Worm (Caenorhabditis elegans) whole organism, late embryonic: Measurements from ENCODE around the gene nhr-53.

ENCODE experiments used
- C08G9.2 ChIP-seq: sonication (generic microtip); optimal IDR thresholded peaks from 2 replicates; lab custom pipeline; 2016; ENCODE audit warnings: mild to moderate bottlenecking, missing genetic modification characterization, moderate library complexity, missing compliant biosample characterization
- F13H6.1 ChIP-seq: sonication (generic microtip); optimal IDR thresholded peaks from 2 replicates; lab custom pipeline; 2016; ENCODE audit warnings: missing genetic modification characterization, missing compliant biosample characterization
- K02D7.2 ChIP-seq: sonication (generic microtip); optimal IDR thresholded peaks from 2 replicates; lab custom pipeline; 2017; ENCODE audit warnings: mild to moderate bottlenecking, missing genetic modification characterization, missing compliant biosample characterization
- K09A11.1 ChIP-seq: sonication (generic microtip); optimal IDR thresholded peaks from 2 replicates; lab custom pipeline; 2017; ENCODE audit warnings: antibody characterized with exemption, mild to moderate bottlenecking, missing genetic modification characterization, missing compliant biosample characterization; ENCODE audit not compliant: insufficient read depth
- T23F11.4 ChIP-seq: fragments of 200-800 bp; sonication (Bioruptor generic); optimal IDR thresholded peaks from 2 replicates; lab custom pipeline; 2018; ENCODE audit warnings: mild to moderate bottlenecking, missing genetic modification characterization, missing compliant biosample characterization
- Y22D7AL.16 ChIP-seq: sonication (generic microtip); optimal IDR thresholded peaks from 2 replicates; lab custom pipeline; 2016; ENCODE audit warnings: missing genetic modification characterization, missing compliant biosample characterization
- ama-1 ChIP-seq: fragments of 150-350 bp; optimal IDR thresholded peaks from 2 replicates; lab custom pipeline; 2014
- ceh-18 ChIP-seq: sonication (generic microtip); optimal IDR thresholded peaks from 2 replicates; lab custom pipeline; 2016; ENCODE audit warnings: missing genetic modification characterization, missing compliant biosample characterization
- ceh-19 ChIP-seq: fragments of 200-800 bp; sonication (Bioruptor generic); optimal IDR thresholded peaks from 2 replicates; lab custom pipeline; 2018; ENCODE audit warnings: mild to moderate bottlenecking, missing genetic modification characterization, missing compliant biosample characterization
- ceh-2 ChIP-seq: sonication (generic microtip); optimal IDR thresholded peaks from 2 replicates; lab custom pipeline; 2016; ENCODE audit warnings: missing genotype, missing genetic modification characterization, missing compliant biosample characterization
- ceh-24 ChIP-seq: sonication (generic microtip); optimal IDR thresholded peaks from 2 replicates; lab custom pipeline; 2016; ENCODE audit warnings: mild to moderate bottlenecking, missing genetic modification characterization, missing compliant biosample characterization
- ceh-30 ChIP-seq: fragments of 150-350 bp; optimal IDR thresholded peaks from 2 replicates; lab custom pipeline; 2014; ENCODE audit warnings: missing biosample characterization, missing genetic modification characterization
- ceh-45 ChIP-seq: fragments of 200-800 bp; sonication (Bioruptor generic); IDR thresholded peaks from 2 replicates; pipeline ENCODE4 v1.3.6; 2022; ENCODE audit warnings: missing genetic modification reagents, missing genetic modification characterization, missing compliant biosample characterization
- ceh-48 ChIP-seq: sonication (generic microtip); optimal IDR thresholded peaks from 2 replicates; lab custom pipeline; 2016; ENCODE audit warnings: missing genetic modification characterization, inconsistent platforms, missing compliant biosample characterization
- ceh-6 ChIP-seq: fragments of 200-800 bp; sonication (Bioruptor generic); optimal IDR thresholded peaks from 2 replicates; lab custom pipeline; 2018; ENCODE audit warnings: mild to moderate bottlenecking, missing genetic modification characterization, missing compliant biosample characterization
- elt-4 ChIP-seq: sonication (generic microtip); optimal IDR thresholded peaks from 2 replicates; lab custom pipeline; 2016; ENCODE audit warnings: missing genetic modification characterization, missing compliant biosample characterization
- eyg-1 ChIP-seq: sonication (generic microtip); optimal IDR thresholded peaks from 2 replicates; lab custom pipeline; 2016; ENCODE audit warnings: missing genotype, missing genetic modification characterization, missing compliant biosample characterization
- fax-1 ChIP-seq: sonication (generic microtip); optimal IDR thresholded peaks from 2 replicates; lab custom pipeline; 2016; ENCODE audit warnings: missing genotype, missing genetic modification characterization, missing compliant biosample characterization
- fkh-10 ChIP-seq: fragments of 150-350 bp; optimal IDR thresholded peaks from 2 replicates; lab custom pipeline; 2014; ENCODE audit warnings: missing biosample characterization, missing genetic modification reagents, missing genetic modification characterization
- hlh-13 ChIP-seq: fragments of 200-800 bp; sonication (Bioruptor generic); optimal IDR thresholded peaks from 2 replicates; lab custom pipeline; 2018; ENCODE audit warnings: mild to moderate bottlenecking, missing genetic modification characterization, missing compliant biosample characterization
- hlh-6 ChIP-seq: sonication (generic microtip); optimal IDR thresholded peaks from 2 replicates; lab custom pipeline; 2016; ENCODE audit warnings: missing genotype, missing genetic modification characterization, missing compliant biosample characterization
- hlh-8 ChIP-seq: sonication (generic microtip); optimal IDR thresholded peaks from 2 replicates; lab custom pipeline; 2016; ENCODE audit warnings: missing genotype, missing genetic modification characterization, missing compliant biosample characterization
- lin-11 ChIP-seq: fragments of 200-800 bp; sonication (Bioruptor generic); optimal IDR thresholded peaks from 2 replicates; lab custom pipeline; 2018; ENCODE audit warnings: mild to moderate bottlenecking, missing genetic modification characterization, missing compliant biosample characterization
- madf-2 ChIP-seq: sonication (generic microtip); optimal IDR thresholded peaks from 2 replicates; lab custom pipeline; 2017; ENCODE audit warnings: missing genetic modification characterization, missing compliant biosample characterization
- mec-3 ChIP-seq: sonication (generic microtip); optimal IDR thresholded peaks from 2 replicates; lab custom pipeline; 2016; ENCODE audit warnings: borderline replicate concordance, missing genetic modification characterization, missing compliant biosample characterization
- odd-2 ChIP-seq: sonication (generic microtip); optimal IDR thresholded peaks from 2 replicates; lab custom pipeline; 2017; ENCODE audit warnings: antibody characterized with exemption, mild to moderate bottlenecking, missing genetic modification characterization, missing compliant biosample characterization
- pat-9 ChIP-seq: fragments of 200-800 bp; sonication (Bioruptor generic); optimal IDR thresholded peaks from 2 replicates; lab custom pipeline; 2018; ENCODE audit warnings: mild to moderate bottlenecking, missing genetic modification characterization, moderate library complexity, missing compliant biosample characterization
- pax-1 ChIP-seq: fragments of 150-350 bp; optimal IDR thresholded peaks from 2 replicates; lab custom pipeline; 2014; ENCODE audit warnings: missing biosample characterization, missing genetic modification characterization
- pqm-1 ChIP-seq: sonication (generic microtip); optimal IDR thresholded peaks from 2 replicates; lab custom pipeline; 2016; ENCODE audit warnings: missing genetic modification characterization, missing compliant biosample characterization
- pros-1 ChIP-seq: fragments of 150-350 bp; optimal IDR thresholded peaks from 2 replicates; lab custom pipeline; 2014; ENCODE audit warnings: missing biosample characterization, missing genetic modification reagents, missing genetic modification characterization
- sox-4 ChIP-seq: sonication (generic microtip); optimal IDR thresholded peaks from 2 replicates; lab custom pipeline; 2017; ENCODE audit warnings: mild to moderate bottlenecking, missing genetic modification characterization, inconsistent platforms, missing compliant biosample characterization
- syd-9 ChIP-seq: sonication (generic microtip); optimal IDR thresholded peaks from 2 replicates; lab custom pipeline; 2016; ENCODE audit warnings: mild to moderate bottlenecking, missing genetic modification characterization, moderate library complexity, missing compliant biosample characterization
- tbx-2 ChIP-seq: sonication (generic microtip); optimal IDR thresholded peaks from 2 replicates; lab custom pipeline; 2016; ENCODE audit warnings: missing genetic modification characterization, missing compliant biosample characterization
- unc-3 ChIP-seq, 2 experiments: fragments of 200-800 bp in 1 of 2; sonication (Bioruptor generic) in 1 of 2; sonication (generic microtip) in 1 of 2; conservative IDR thresholded peaks in 1 of 2; optimal IDR thresholded peaks in 1 of 2; 2 replicates each; pipeline versions ENCODE4 v1.3.6 to Lab custom; 2016 to 2022; ENCODE audit warnings: missing compliant biosample characterization in 2 of 2, missing genetic modification characterization in 2 of 2, missing genetic modification reagents in 1 of 2
- unc-42 ChIP-seq: sonication (generic microtip); optimal IDR thresholded peaks from 2 replicates; lab custom pipeline; 2016; ENCODE audit warnings: missing genotype, missing genetic modification characterization, missing compliant biosample characterization
- unc-55 ChIP-seq: sonication (generic microtip); optimal IDR thresholded peaks from 2 replicates; lab custom pipeline; 2017; ENCODE audit warnings: missing biosample characterization, missing genetic modification reagents, missing genetic modification characterization
- unc-86 ChIP-seq: sonication (generic microtip); optimal IDR thresholded peaks from 2 replicates; lab custom pipeline; 2016; ENCODE audit warnings: missing genetic modification characterization, missing compliant biosample characterization

The nhr-53 gene

ce11 chrV:15735720-15736119, 33.6 kb upstream of the nhr-53 start, which contains the start of gene str-27:
Gene str-27 (minus strand): TSS chrV:15735820.
- TF ChIP-seq K02D7.2 (no peak), ceh-6 (no peak), ceh-45 (GFP tag; lab: Robert Waterston, UW) (no peak)

DNA sequence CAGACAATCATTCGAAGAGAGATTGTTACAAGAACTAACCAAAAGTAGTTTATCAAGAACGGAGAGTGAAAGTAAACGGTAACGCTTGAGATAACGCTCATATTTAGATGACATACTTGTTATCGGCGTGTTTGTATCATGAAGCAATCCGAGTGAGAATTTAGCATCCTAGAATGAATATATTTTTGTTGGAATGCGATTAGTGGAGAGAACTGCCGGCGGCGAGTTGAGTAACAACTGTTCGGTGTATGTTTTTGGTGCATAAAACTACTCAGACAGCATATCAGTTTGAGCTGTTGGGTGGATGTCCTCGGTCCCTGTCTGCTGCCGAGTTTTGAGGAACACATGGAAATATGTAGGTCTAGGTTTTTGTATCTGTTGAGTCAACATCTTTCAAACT, 31.4 kb upstream of the nhr-53 start, which contains the start of gene T23D5.3:
Gene T23D5.3, minus strand, starts transcription at position 101 of the 400 bp plus-strand sequence.
- TF ChIP-seq ceh-24 (tag; lab: Kevin White, UChicago) (no peak), hlh-6 (tag; lab: Kevin White, UChicago) (no peak), pros-1 (no peak), F13H6.1 (tag; lab: Kevin White, UChicago) (no peak), T23F11.4 (no peak), odd-2 (tag; lab: Kevin White, UChicago) (no peak), hlh-8 (tag; lab: Kevin White, UChicago) (no peak), ceh-30 (tag; lab: Kevin White, UChicago) (no peak), ama-1 (lab: Kevin White, UChicago) (no peak), pat-9 (no peak), unc-55 (GFP tag; lab: Kevin White, UChicago) (no peak), unc-3 (GFP tag; conservative IDR thresholded peaks at IDR 0.05; lab: Robert Waterston, UW) (no peak), unc-3 (tag; optimal IDR thresholded peaks at IDR 0.05; lab: Kevin White, UChicago) (no peak), C08G9.2 (no peak), mec-3 (no peak)

ce11 chrV:15733020-15733419, 30.9 kb upstream of the nhr-53 start:
- TF ChIP-seq lin-11 (tag; lab: Kevin White, UChicago) (no peak), mec-3 (no peak), ceh-2 (tag; lab: Kevin White, UChicago) (no peak), pqm-1 (tag; lab: Kevin White, UChicago) (no peak), ceh-19 (GFP tag; lab: Kevin White, UChicago) (no peak)

DNA sequence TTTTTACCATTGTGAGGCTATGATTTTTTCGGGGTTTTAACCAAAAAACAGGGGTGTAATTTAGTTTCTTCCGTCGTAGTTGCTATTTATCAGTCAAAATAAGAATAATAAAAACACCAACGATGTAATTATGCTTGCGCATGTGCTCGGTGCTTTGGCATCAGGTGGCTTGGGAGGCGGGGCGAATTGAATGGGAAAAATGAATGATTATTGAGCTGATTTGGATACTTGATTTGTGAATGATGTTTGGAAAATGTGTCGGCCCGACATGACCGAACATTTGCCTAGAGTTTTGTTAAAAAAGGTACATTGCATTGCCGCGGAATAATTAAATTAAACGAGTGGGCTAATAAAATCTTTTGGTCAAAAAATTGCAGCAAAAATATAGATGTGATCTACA, 30.0 kb upstream of the nhr-53 start, which contains the start of gene str-38:
Gene str-38, minus strand, starts transcription at position 101 of the 400 bp plus-strand sequence.
- TF ChIP-seq fax-1 (tag; lab: Kevin White, UChicago) = no peak
- TF ChIP-seq K02D7.2 = no peak
- TF ChIP-seq pros-1 = no peak
- no peak for TF ChIP-seq sox-4 (tag; lab: Kevin White, UChicago)
- TF ChIP-seq tbx-2 (tag; lab: Kevin White, UChicago) = no peak
- TF ChIP-seq pax-1 (tag; lab: Kevin White, UChicago) = no peak
- TF ChIP-seq F13H6.1 (tag; lab: Kevin White, UChicago) = no peak
- TF ChIP-seq elt-4 = no peak
- TF ChIP-seq eyg-1 (tag; lab: Kevin White, UChicago) = no peak

- TF ChIP-seq tbx-2 (tag; lab: Kevin White, UChicago) (no peak), fkh-10 (no peak), madf-2 (tag; lab: Kevin White, UChicago) (no peak), Y22D7AL.16 (tag; lab: Kevin White, UChicago) (no peak), ceh-2 (tag; lab: Kevin White, UChicago) (no peak), elt-4 (no peak), hlh-13 (no peak), ceh-24 (tag; lab: Kevin White, UChicago) (no peak), ceh-18 (tag; lab: Kevin White, UChicago) (no peak), ceh-48 (tag; lab: Kevin White, UChicago) (no peak), unc-42 (tag; lab: Kevin White, UChicago) (no peak), syd-9 (no peak), unc-86 (no peak), K02D7.2 (no peak), K09A11.1 (tag; lab: Kevin White, UChicago) (no peak)
Measured at ce11 chrV:15730459-15730858, 28.3 kb upstream of the nhr-53 start, which contains the start of gene Y6E2A.10. Gene Y6E2A.10 (minus strand): TSS chrV:15730559.
